Fruit fly (Drosophila melanogaster) whole organism, embryonic: ENCODE data around the gene CG13074.

Experiments
- CG10209 ChIP-seq: fragments of 200-800 bp; sonication (Bioruptor generic); optimal IDR thresholded peaks from 3 replicates; lab custom pipeline; 2017; ENCODE audit warnings: missing biosample characterization, mild to moderate bottlenecking, missing genetic modification characterization, missing genetic modification reagents
- CG10431 ChIP-seq: fragments of 200-800 bp; sonication (Bioruptor generic); optimal IDR thresholded peaks from 3 replicates; lab custom pipeline; 2018; ENCODE audit warnings: missing biosample characterization, mild to moderate bottlenecking, missing genetic modification characterization
- CG11456 ChIP-seq: fragments of 200-800 bp; sonication (Bioruptor generic); IDR thresholded peaks from 3 replicates; pipeline ENCODE4 v1.3.6; 2022; ENCODE audit warnings: missing biosample characterization, missing genetic modification characterization
- CG1233 ChIP-seq: fragments of 200-800 bp; sonication (Bioruptor generic); optimal IDR thresholded peaks from 4 replicates; lab custom pipeline; 2018; ENCODE audit warnings: missing biosample characterization, mild to moderate bottlenecking, missing genetic modification characterization
- CG13123 ChIP-seq: fragments of 200-800 bp; sonication (Bioruptor generic); optimal IDR thresholded peaks from 2 replicates; lab custom pipeline; 2016; ENCODE audit warnings: missing biosample characterization, missing genetic modification characterization
- CG13624 ChIP-seq: fragments of 200-800 bp; sonication (Bioruptor generic); optimal IDR thresholded peaks from 2 replicates; lab custom pipeline; 2016; ENCODE audit warnings: missing biosample characterization, missing genetic modification characterization
- CG13775 ChIP-seq: fragments of 200-800 bp; sonication (Bioruptor generic); optimal IDR thresholded peaks from 3 replicates; lab custom pipeline; 2017; ENCODE audit warnings: missing biosample characterization, mild to moderate bottlenecking, missing genetic modification characterization
- CG15601 ChIP-seq: fragments of 200-800 bp; sonication (Bioruptor generic); optimal IDR thresholded peaks from 3 replicates; lab custom pipeline; 2019; ENCODE audit warnings: missing biosample characterization, mild to moderate bottlenecking, missing genetic modification characterization, moderate library complexity
- CG15696 ChIP-seq: fragments of 200-800 bp; sonication (Bioruptor generic); optimal IDR thresholded peaks from 2 replicates; lab custom pipeline; 2019; ENCODE audit warnings: missing biosample characterization, mild to moderate bottlenecking, missing genetic modification characterization, moderate library complexity
- CG16779 ChIP-seq: fragments of 200-800 bp; sonication (Bioruptor generic); IDR thresholded peaks from 2 replicates; pipeline ENCODE4 v1.3.6; 2022; ENCODE audit warnings: missing biosample characterization, missing genetic modification characterization
- CG2712 ChIP-seq: fragments of 200-800 bp; optimal IDR thresholded peaks from 3 replicates; lab custom pipeline; 2019; ENCODE audit warnings: missing biosample characterization, mild to moderate bottlenecking, missing genetic modification characterization, moderate library complexity
- CG4854 ChIP-seq: fragments of 200-800 bp; sonication (Bioruptor generic); optimal IDR thresholded peaks from 2 replicates; lab custom pipeline; 2016; ENCODE audit warnings: missing biosample characterization, missing genetic modification characterization, inconsistent platforms
- CG5180 ChIP-seq: fragments of 200-800 bp; sonication (Bioruptor generic); optimal IDR thresholded peaks from 3 replicates; lab custom pipeline; 2017; ENCODE audit warnings: missing biosample characterization, missing genetic modification characterization, mild to moderate bottlenecking, moderate library complexity, missing genetic modification reagents
- CG6683 ChIP-seq: fragments of 200-800 bp; sonication (Bioruptor generic); optimal IDR thresholded peaks from 2 replicates; lab custom pipeline; 2017; ENCODE audit warnings: missing biosample characterization, mild to moderate bottlenecking, missing genetic modification characterization, missing genetic modification reagents
- CG9215 ChIP-seq: fragments of 200-800 bp; sonication (Bioruptor generic); IDR thresholded peaks from 2 replicates; pipeline ENCODE4 v1.3.6; 2022; ENCODE audit warnings: missing biosample characterization, missing genetic modification characterization
- CTCF ChIP-seq: fragments of 200-800 bp; sonication (Bioruptor generic); optimal IDR thresholded peaks from 2 replicates; lab custom pipeline; 2017; ENCODE audit warnings: missing biosample characterization, mild to moderate bottlenecking, missing genetic modification characterization, moderate library complexity
- Dek ChIP-seq: fragments of 200-800 bp; sonication (Bioruptor generic); optimal IDR thresholded peaks from 3 replicates; lab custom pipeline; 2019; ENCODE audit warnings: missing biosample characterization, mild to moderate bottlenecking, missing genetic modification characterization, moderate library complexity
- Dp ChIP-seq: fragments of 200-800 bp; sonication (Bioruptor generic); optimal IDR thresholded peaks from 2 replicates; lab custom pipeline; 2018; ENCODE audit warnings: missing biosample characterization, mild to moderate bottlenecking, missing genetic modification characterization, moderate library complexity
- Elba2 ChIP-seq: fragments of 200-800 bp; sonication (Bioruptor generic); optimal IDR thresholded peaks from 3 replicates; lab custom pipeline; 2016; ENCODE audit warnings: missing biosample characterization, missing genetic modification characterization
- Ets97D ChIP-seq: fragments of 200-800 bp; sonication (Bioruptor generic); optimal IDR thresholded peaks from 3 replicates; lab custom pipeline; 2016; ENCODE audit warnings: missing biosample characterization, missing genetic modification characterization
- Fer2 ChIP-seq: fragments of 200-800 bp; sonication (Bioruptor generic); optimal IDR thresholded peaks from 2 replicates; lab custom pipeline; 2018; ENCODE audit warnings: missing biosample characterization, mild to moderate bottlenecking, missing genetic modification characterization, moderate library complexity
- HHEX ChIP-seq: fragments of 200-800 bp; sonication (Bioruptor generic); optimal IDR thresholded peaks from 3 replicates; lab custom pipeline; 2017; ENCODE audit warnings: missing biosample characterization, mild to moderate bottlenecking, missing genetic modification characterization, missing genetic modification reagents
- Hand ChIP-seq: fragments of 200-800 bp; sonication (Bioruptor generic); optimal IDR thresholded peaks from 2 replicates; lab custom pipeline; 2017; ENCODE audit warnings: mild to moderate bottlenecking, missing biosample characterization, missing genetic modification reagents, missing genetic modification characterization
- Hr51 ChIP-seq, 2 experiments: fragments of 200-800 bp; sonication (Bioruptor generic); optimal IDR thresholded peaks; 2 replicates in 1 of 2; 3 replicates in 1 of 2; lab custom pipeline; 2016 to 2018; ENCODE audit warnings: missing biosample characterization in 2 of 2, missing genetic modification characterization in 2 of 2, mild to moderate bottlenecking in 1 of 2, moderate library complexity in 1 of 2
- Neu2 ChIP-seq: fragments of 200-800 bp; sonication (Bioruptor generic); optimal IDR thresholded peaks from 3 replicates; lab custom pipeline; 2016; ENCODE audit warnings: missing biosample characterization, missing genetic modification characterization, borderline replicate concordance
- Poxn ChIP-seq: fragments of 200-800 bp; sonication (Bioruptor generic); IDR thresholded peaks from 2 replicates; pipeline ENCODE4 v1.3.6; 2022; ENCODE audit warnings: missing biosample characterization, missing genetic modification characterization
- Side ChIP-seq: fragments of 200-800 bp; sonication (Bioruptor generic); optimal IDR thresholded peaks from 2 replicates; lab custom pipeline; 2016; ENCODE audit warnings: missing biosample characterization, missing genetic modification characterization
- Sox102F ChIP-seq: fragments of 200-800 bp; sonication (Bioruptor generic); optimal IDR thresholded peaks from 2 replicates; lab custom pipeline; 2018; ENCODE audit warnings: missing biosample characterization, mild to moderate bottlenecking, missing genetic modification characterization, moderate library complexity
- az2 ChIP-seq: fragments of 200-800 bp; sonication (Bioruptor generic); optimal IDR thresholded peaks from 3 replicates; lab custom pipeline; 2016; ENCODE audit warnings: missing biosample characterization, missing genetic modification characterization
- bbx ChIP-seq: fragments of 200-800 bp; sonication (Bioruptor generic); IDR thresholded peaks from 2 replicates; pipeline ENCODE4 v1.3.6; 2022; ENCODE audit warnings: missing biosample characterization, missing genetic modification characterization; ENCODE audit not compliant: partially characterized antibody
- bsh ChIP-seq, 2 experiments: fragments of 200-800 bp; sonication (Bioruptor generic); optimal IDR thresholded peaks; 2 replicates each; lab custom pipeline; 2017 to 2018; ENCODE audit warnings: mild to moderate bottlenecking in 2 of 2, missing biosample characterization in 2 of 2, missing genetic modification characterization in 2 of 2, moderate library complexity in 1 of 2
- chinmo ChIP-seq: fragments of 200-800 bp; sonication (Bioruptor generic); IDR thresholded peaks from 4 replicates; pipeline ENCODE4 v1.3.6; 2022; ENCODE audit warnings: missing biosample characterization, missing genetic modification characterization; ENCODE audit not compliant: partially characterized antibody
- dmrt11E ChIP-seq: fragments of 200-800 bp; sonication (Bioruptor generic); optimal IDR thresholded peaks from 3 replicates; lab custom pipeline; 2018; ENCODE audit warnings: missing biosample characterization, mild to moderate bottlenecking, missing genetic modification characterization, moderate library complexity
- dmrt99B ChIP-seq: fragments of 200-800 bp; sonication (Bioruptor generic); optimal IDR thresholded peaks from 2 replicates; lab custom pipeline; 2018; ENCODE audit warnings: missing biosample characterization, mild to moderate bottlenecking, missing genetic modification characterization, moderate library complexity
- dpn ChIP-seq, 2 experiments: fragments of 200-800 bp; sonication (Bioruptor generic); optimal IDR thresholded peaks; 3 replicates each; lab custom pipeline; 2016; ENCODE audit warnings: missing biosample characterization in 2 of 2, missing genetic modification characterization in 2 of 2
- fru ChIP-seq: fragments of >200 bp; optimal IDR thresholded peaks from 2 replicates; lab custom pipeline; 2017
- kah ChIP-seq: fragments of 200-800 bp; sonication (Bioruptor generic); optimal IDR thresholded peaks from 2 replicates; lab custom pipeline; 2018; ENCODE audit warnings: missing biosample characterization, mild to moderate bottlenecking, missing genetic modification characterization
- knrl ChIP-seq: fragments of 200-800 bp; sonication (Bioruptor generic); IDR thresholded peaks from 3 replicates; pipeline ENCODE4 v1.3.6; 2022; ENCODE audit warnings: missing biosample characterization, missing genetic modification characterization; ENCODE audit not compliant: partially characterized antibody
- maf-S ChIP-seq: fragments of 200-800 bp; sonication (Bioruptor generic); optimal IDR thresholded peaks from 2 replicates; lab custom pipeline; 2016; ENCODE audit warnings: missing biosample characterization, missing genetic modification characterization
- nmo ChIP-seq: fragments of 200-800 bp; sonication (Bioruptor generic); optimal IDR thresholded peaks from 2 replicates; lab custom pipeline; 2018; ENCODE audit warnings: missing biosample characterization, mild to moderate bottlenecking, missing genetic modification characterization, moderate library complexity
- odd ChIP-seq: fragments of 200-800 bp; sonication (Bioruptor generic); optimal IDR thresholded peaks from 2 replicates; lab custom pipeline; 2017; ENCODE audit warnings: missing biosample characterization, mild to moderate bottlenecking, missing genetic modification characterization
- p53 ChIP-seq: fragments of 200-800 bp; sonication (Bioruptor generic); optimal IDR thresholded peaks from 2 replicates; lab custom pipeline; 2016; ENCODE audit warnings: missing biosample characterization, missing genetic modification characterization
- pita ChIP-seq: fragments of 200-800 bp; sonication (Bioruptor generic); optimal IDR thresholded peaks from 2 replicates; lab custom pipeline; 2017; ENCODE audit warnings: missing biosample characterization, mild to moderate bottlenecking, missing genetic modification characterization
- prd ChIP-seq, 3 experiments: fragments of >200 bp in 2 of 3; fragments of 200-800 bp in 1 of 3; sonication (Bioruptor generic) in 1 of 3; optimal IDR thresholded peaks in 2 of 3; IDR thresholded peaks in 1 of 3; 2 replicates in 2 of 3; 3 replicates in 1 of 3; pipeline versions ENCODE4 v1.3.6 to Lab custom; 2017 to 2022; ENCODE audit warnings: missing biosample characterization in 1 of 3, missing genetic modification characterization in 1 of 3
- row ChIP-seq: fragments of 200-800 bp; sonication (Bioruptor generic); IDR thresholded peaks from 3 replicates; pipeline ENCODE4 v1.3.6; 2022; ENCODE audit warnings: missing biosample characterization, missing genetic modification characterization
- schlank ChIP-seq: fragments of 200-800 bp; sonication (Bioruptor generic); optimal IDR thresholded peaks from 2 replicates; lab custom pipeline; 2018; ENCODE audit warnings: missing biosample characterization, mild to moderate bottlenecking, missing genetic modification characterization
- sr ChIP-seq: fragments of 200-800 bp; sonication (Bioruptor generic); IDR thresholded peaks from 3 replicates; pipeline ENCODE4 v1.3.6; 2022; ENCODE audit warnings: missing biosample characterization, missing genetic modification characterization
- unc-4 ChIP-seq: fragments of 200-800 bp; sonication (Bioruptor generic); IDR thresholded peaks from 2 replicates; pipeline ENCODE4 v1.3.6; 2022; ENCODE audit warnings: missing biosample characterization, missing genetic modification characterization; ENCODE audit not compliant: partially characterized antibody
- usp ChIP-seq: fragments of >200 bp; optimal IDR thresholded peaks from 2 replicates; lab custom pipeline; 2017; ENCODE audit warnings: missing biosample characterization, missing genetic modification characterization

The CG13074 gene

dm6 chr3L:16105528-16105927 is 8.2 kb upstream of the CG13074 start, which contains the start of the genes IntS9 and CG43295 (continued):
- TF ChIP-seq CG16779 (GFP tag; lab: Robert Waterston, UW) (peak; percentile 73; the same call in 1 of the 2 replicates), Neu2 (GFP tag; lab: Kevin White, UChicago) (peak; percentile 74), sr (GFP tag; lab: Robert Waterston, UW) (no peak; the same call in 2 of the 3 replicates), dmrt99B (tag; lab: Kevin White, UChicago) (no peak), bbx (GFP tag; lab: Robert Waterston, UW) (no peak), Hand (GFP tag; lab: Kevin White, UChicago) (no peak), bsh (GFP tag; optimal IDR thresholded peaks at IDR 0.05; lab: Kevin White, UChicago) (peak in 1 of 2 experiments; percentile 88), dmrt11E (peak; percentile 82), unc-4 (GFP tag; lab: Robert Waterston, UW) (no peak), dpn (GFP tag; optimal IDR thresholded peaks at IDR 0.05; lab: Kevin White, UChicago) (peak; percentile 87 to 89), p53 (GFP tag; lab: Kevin White, UChicago) (no peak), CG11456 (GFP tag; lab: Robert Waterston, UW) (peak; percentile 80), CG9215 (GFP tag; lab: Robert Waterston, UW) (peak; percentile 69), CG13624 (GFP tag; lab: Kevin White, UChicago) (peak; percentile 77), CG15696 (tag; lab: Kevin White, UChicago) (peak; percentile 65), Poxn (GFP tag; lab: Robert Waterston, UW) (0 out of 2 replicates have a peak, but pooled peaks have one; percentile 8), CG10209 (GFP tag; lab: Kevin White, UChicago) (peak; percentile 67), kah (GFP tag; lab: Kevin White, UChicago) (peak; percentile 34), pita (GFP tag; lab: Kevin White, UChicago) (no peak), Dek (tag; lab: Kevin White, UChicago) (peak; percentile 34), CTCF (GFP tag; lab: Kevin White, UChicago) (no peak), CG6683 (peak; percentile 19), CG1233 (GFP tag; lab: Kevin White, UChicago) (peak; percentile 58), CG10431 (GFP tag; lab: Kevin White, UChicago) (no peak), maf-S (GFP tag; lab: Kevin White, UChicago) (peak; percentile 83), Sox102F (GFP tag; lab: Kevin White, UChicago) (peak; percentile 84), CG5180 (no peak), CG4854 (GFP tag; lab: Kevin White, UChicago) (peak; percentile 73), schlank (tag; lab: Kevin White, UChicago) (peak; percentile 56), chinmo (GFP tag; lab: Robert Waterston, UW) (0 out of 4 replicates have a peak, but pooled peaks have one; percentile 32), Side (GFP tag; lab: Kevin White, UChicago) (peak; percentile 87), odd (GFP tag; lab: Kevin White, UChicago) (no peak), usp (GFP tag; lab: Kevin White, UChicago) (no peak), Hr51 (GFP tag; optimal IDR thresholded peaks at IDR 0.05; lab: Kevin White, UChicago) (peak in 1 of 2 experiments; percentile 75), Elba2 (peak; percentile 69), CG15601 (tag; lab: Kevin White, UChicago) (no peak), Ets97D (GFP tag; lab: Kevin White, UChicago) (peak; percentile 71), Fer2 (tag; lab: Kevin White, UChicago) (no peak), nmo (GFP tag; lab: Kevin White, UChicago) (peak; percentile 75), CG13123 (GFP tag; lab: Kevin White, UChicago) (peak; percentile 82), HHEX (GFP tag; lab: Kevin White, UChicago) (peak; percentile 72), CG13775 (GFP tag; lab: Kevin White, UChicago) (peak; percentile 84), CG2712 (tag; lab: Kevin White, UChicago) (no peak), row (GFP tag; lab: Robert Waterston, UW) (peak; percentile 93), az2 (GFP tag; lab: Kevin White, UChicago) (peak; percentile 89), knrl (peak; percentile 57; the same call in 2 of the 3 replicates), Dp (GFP tag; lab: Kevin White, UChicago) (peak; percentile 44), prd (optimal IDR thresholded peaks at IDR 0.05; lab: Kevin White, UChicago) (no peak), prd (GFP tag; IDR thresholded peaks at IDR 0.05; lab: Robert Waterston, UW) (peak; percentile 93), fru (lab: Kevin White, UChicago) (no peak)
